Worm (Caenorhabditis elegans) whole organism, late embryonic: ENCODE data around the gene C02E7.10.

Source experiments
- C38D4.7 ChIP-seq: fragments of 200-800 bp; sonication (Bioruptor generic); optimal IDR thresholded peaks from 2 replicates; lab custom pipeline; 2018; ENCODE audit warnings: mild to moderate bottlenecking, missing genetic modification characterization, moderate library complexity, missing compliant biosample characterization
- K02D7.2 ChIP-seq: sonication (generic microtip); optimal IDR thresholded peaks from 2 replicates; lab custom pipeline; 2017; ENCODE audit warnings: mild to moderate bottlenecking, missing genetic modification characterization, missing compliant biosample characterization
- K09A11.1 ChIP-seq: sonication (generic microtip); optimal IDR thresholded peaks from 2 replicates; lab custom pipeline; 2017; ENCODE audit warnings: antibody characterized with exemption, mild to moderate bottlenecking, missing genetic modification characterization, missing compliant biosample characterization; ENCODE audit not compliant: insufficient read depth
- ama-1 ChIP-seq: fragments of 150-350 bp; optimal IDR thresholded peaks from 2 replicates; lab custom pipeline; 2014
- ceh-14 ChIP-seq: sonication (generic microtip); optimal IDR thresholded peaks from 2 replicates; lab custom pipeline; 2016; ENCODE audit warnings: missing genotype, missing genetic modification characterization, missing compliant biosample characterization
- ceh-18 ChIP-seq: sonication (generic microtip); optimal IDR thresholded peaks from 2 replicates; lab custom pipeline; 2016; ENCODE audit warnings: missing genetic modification characterization, missing compliant biosample characterization
- ceh-19 ChIP-seq: fragments of 200-800 bp; sonication (Bioruptor generic); optimal IDR thresholded peaks from 2 replicates; lab custom pipeline; 2018; ENCODE audit warnings: mild to moderate bottlenecking, missing genetic modification characterization, missing compliant biosample characterization
- ceh-2 ChIP-seq: sonication (generic microtip); optimal IDR thresholded peaks from 2 replicates; lab custom pipeline; 2016; ENCODE audit warnings: missing genotype, missing genetic modification characterization, missing compliant biosample characterization
- ceh-24 ChIP-seq: sonication (generic microtip); optimal IDR thresholded peaks from 2 replicates; lab custom pipeline; 2016; ENCODE audit warnings: mild to moderate bottlenecking, missing genetic modification characterization, missing compliant biosample characterization
- ceh-31 ChIP-seq: sonication (generic microtip); optimal IDR thresholded peaks from 2 replicates; lab custom pipeline; 2016; ENCODE audit warnings: missing genetic modification characterization, missing compliant biosample characterization
- ceh-34 ChIP-seq: sonication (generic microtip); optimal IDR thresholded peaks from 2 replicates; lab custom pipeline; 2016; ENCODE audit warnings: mild to moderate bottlenecking, missing genetic modification characterization, missing compliant biosample characterization
- ceh-45 ChIP-seq: fragments of 200-800 bp; sonication (Bioruptor generic); IDR thresholded peaks from 2 replicates; pipeline ENCODE4 v1.3.6; 2022; ENCODE audit warnings: missing genetic modification reagents, missing genetic modification characterization, missing compliant biosample characterization
- ceh-48 ChIP-seq: sonication (generic microtip); optimal IDR thresholded peaks from 2 replicates; lab custom pipeline; 2016; ENCODE audit warnings: missing genetic modification characterization, inconsistent platforms, missing compliant biosample characterization
- ceh-6 ChIP-seq: fragments of 200-800 bp; sonication (Bioruptor generic); optimal IDR thresholded peaks from 2 replicates; lab custom pipeline; 2018; ENCODE audit warnings: mild to moderate bottlenecking, missing genetic modification characterization, missing compliant biosample characterization
- ceh-9 ChIP-seq: sonication (generic microtip); optimal IDR thresholded peaks from 2 replicates; lab custom pipeline; 2016; ENCODE audit warnings: mild to moderate bottlenecking, missing genetic modification characterization, inconsistent platforms, missing compliant biosample characterization
- che-1 ChIP-seq: sonication (generic microtip); optimal IDR thresholded peaks from 2 replicates; lab custom pipeline; 2016; ENCODE audit warnings: mild to moderate bottlenecking, missing genetic modification characterization, missing compliant biosample characterization
- dmd-4 ChIP-seq: sonication (generic microtip); optimal IDR thresholded peaks from 2 replicates; lab custom pipeline; 2016; ENCODE audit warnings: borderline replicate concordance, missing genetic modification characterization, missing compliant biosample characterization
- eyg-1 ChIP-seq: sonication (generic microtip); optimal IDR thresholded peaks from 2 replicates; lab custom pipeline; 2016; ENCODE audit warnings: missing genotype, missing genetic modification characterization, missing compliant biosample characterization
- fax-1 ChIP-seq: sonication (generic microtip); optimal IDR thresholded peaks from 2 replicates; lab custom pipeline; 2016; ENCODE audit warnings: missing genotype, missing genetic modification characterization, missing compliant biosample characterization
- fkh-10 ChIP-seq: fragments of 150-350 bp; optimal IDR thresholded peaks from 2 replicates; lab custom pipeline; 2014; ENCODE audit warnings: missing biosample characterization, missing genetic modification reagents, missing genetic modification characterization
- fkh-6 ChIP-seq: sonication (generic microtip); optimal IDR thresholded peaks from 2 replicates; lab custom pipeline; 2016; ENCODE audit warnings: missing genetic modification characterization, missing compliant biosample characterization
- hlh-30 ChIP-seq: sonication (generic microtip); optimal IDR thresholded peaks from 2 replicates; lab custom pipeline; 2017; ENCODE audit warnings: antibody characterized with exemption, missing genetic modification characterization, missing compliant biosample characterization; ENCODE audit not compliant: insufficient read depth
- lin-11 ChIP-seq: fragments of 200-800 bp; sonication (Bioruptor generic); optimal IDR thresholded peaks from 2 replicates; lab custom pipeline; 2018; ENCODE audit warnings: mild to moderate bottlenecking, missing genetic modification characterization, missing compliant biosample characterization
- nhr-11 ChIP-seq: fragments of 150-350 bp; optimal IDR thresholded peaks from 2 replicates; lab custom pipeline; 2014; ENCODE audit warnings: missing biosample characterization, missing genetic modification characterization
- odd-2 ChIP-seq: sonication (generic microtip); optimal IDR thresholded peaks from 2 replicates; lab custom pipeline; 2017; ENCODE audit warnings: antibody characterized with exemption, mild to moderate bottlenecking, missing genetic modification characterization, missing compliant biosample characterization
- pag-3 ChIP-seq: sonication (generic microtip); optimal IDR thresholded peaks from 2 replicates; lab custom pipeline; 2016; ENCODE audit warnings: missing compliant biosample characterization, missing genetic modification characterization, borderline replicate concordance
- pqm-1 ChIP-seq: sonication (generic microtip); optimal IDR thresholded peaks from 2 replicates; lab custom pipeline; 2016; ENCODE audit warnings: missing genetic modification characterization, missing compliant biosample characterization
- ref-2 ChIP-seq: sonication (generic microtip); optimal IDR thresholded peaks from 2 replicates; lab custom pipeline; 2016; ENCODE audit warnings: missing genetic modification characterization, missing compliant biosample characterization
- rnt-1 ChIP-seq: sonication (generic microtip); optimal IDR thresholded peaks from 2 replicates; lab custom pipeline; 2016; ENCODE audit warnings: missing genetic modification characterization, missing compliant biosample characterization
- sdc-2 ChIP-seq: sonication (generic microtip); optimal IDR thresholded peaks from 2 replicates; lab custom pipeline; 2016; ENCODE audit warnings: missing genotype, missing genetic modification characterization, missing compliant biosample characterization
- sox-2 ChIP-seq: fragments of 200-800 bp; sonication (Bioruptor generic); IDR thresholded peaks from 2 replicates; pipeline ENCODE4 v1.3.6; 2022; ENCODE audit warnings: missing genetic modification reagents, missing genetic modification characterization, missing compliant biosample characterization
- sox-4 ChIP-seq: sonication (generic microtip); optimal IDR thresholded peaks from 2 replicates; lab custom pipeline; 2017; ENCODE audit warnings: mild to moderate bottlenecking, missing genetic modification characterization, inconsistent platforms, missing compliant biosample characterization
- syd-9 ChIP-seq: sonication (generic microtip); optimal IDR thresholded peaks from 2 replicates; lab custom pipeline; 2016; ENCODE audit warnings: mild to moderate bottlenecking, missing genetic modification characterization, moderate library complexity, missing compliant biosample characterization
- tbx-2 ChIP-seq: sonication (generic microtip); optimal IDR thresholded peaks from 2 replicates; lab custom pipeline; 2016; ENCODE audit warnings: missing genetic modification characterization, missing compliant biosample characterization
- ttx-3 ChIP-seq: sonication (generic microtip); optimal IDR thresholded peaks from 2 replicates; lab custom pipeline; 2016; ENCODE audit warnings: missing genetic modification reagents, missing genetic modification characterization, missing compliant biosample characterization
- unc-42 ChIP-seq: sonication (generic microtip); optimal IDR thresholded peaks from 2 replicates; lab custom pipeline; 2016; ENCODE audit warnings: missing genotype, missing genetic modification characterization, missing compliant biosample characterization
- unc-86 ChIP-seq: sonication (generic microtip); optimal IDR thresholded peaks from 2 replicates; lab custom pipeline; 2016; ENCODE audit warnings: missing genetic modification characterization, missing compliant biosample characterization
- ztf-16 ChIP-seq: sonication (generic microtip); optimal IDR thresholded peaks from 2 replicates; lab custom pipeline; 2017; ENCODE audit warnings: missing genetic modification characterization, missing compliant biosample characterization

Gene C02E7.10

DNA sequence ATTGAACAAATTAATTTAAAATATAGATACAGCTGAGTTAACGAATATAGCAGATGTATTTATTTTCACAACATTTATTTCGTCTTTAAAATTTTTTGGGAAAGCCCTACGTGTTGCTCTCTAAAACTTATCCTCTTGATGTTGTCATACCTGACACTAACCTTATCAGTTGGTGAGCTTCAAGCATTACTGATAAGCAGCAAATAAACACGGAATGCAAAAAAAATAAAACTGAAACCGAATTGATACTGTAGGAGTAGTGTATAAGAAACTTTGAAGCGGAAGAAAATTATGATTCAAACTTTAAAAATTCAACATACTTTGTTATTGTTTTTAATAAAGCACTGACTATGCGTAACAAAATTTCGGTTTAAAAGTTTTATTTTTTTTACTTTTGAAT lies 2.3 kb upstream of the C02E7.10 start:
- TF ChIP-seq ceh-6 (GFP tag; lab: Kevin White, UChicago) (no peak), ceh-34 (tag; lab: Kevin White, UChicago) (no peak), sox-4 (tag; lab: Kevin White, UChicago) (no peak), C38D4.7 (no peak), tbx-2 (tag; lab: Kevin White, UChicago) (no peak), pag-3 (no peak), ama-1 (no peak), rnt-1 (no peak), dmd-4 (tag; lab: Kevin White, UChicago) (no peak), ceh-31 (tag; lab: Kevin White, UChicago) (no peak), ttx-3 (tag; lab: Kevin White, UChicago) (no peak), sdc-2 (tag; lab: Kevin White, UChicago) (no peak), odd-2 (tag; lab: Kevin White, UChicago) (no peak), K02D7.2 (tag; lab: Kevin White, UChicago) (no peak), ztf-16 (tag; lab: Kevin White, UChicago) (no peak), ceh-9 (tag; lab: Kevin White, UChicago) (no peak), sox-2 (no peak), ceh-2 (no peak), fax-1 (tag; lab: Kevin White, UChicago) (no peak), ceh-14 (tag; lab: Kevin White, UChicago) (no peak)
- TF ChIP-seq, all 69 proteins: peak for 0

DNA sequence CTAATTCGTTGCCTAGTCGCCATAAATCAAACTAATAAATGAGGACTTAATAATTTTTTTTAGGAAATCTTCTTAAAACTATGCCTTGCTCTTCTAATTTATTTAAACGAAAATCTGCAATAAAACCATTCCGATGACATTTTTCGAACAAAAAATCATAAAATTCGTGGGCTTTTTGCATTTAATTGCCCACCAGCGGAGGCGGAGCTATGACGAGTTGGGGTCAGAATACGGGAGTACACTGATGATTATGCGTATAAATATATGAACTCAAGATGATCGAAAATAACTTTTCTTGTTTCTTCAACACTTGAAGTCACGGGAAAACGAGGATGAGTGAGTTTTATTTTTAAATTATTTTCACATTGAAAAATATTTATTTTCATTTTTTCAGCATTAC lies 1.6 kb upstream of the C02E7.10 start, which contains the start of gene catp-2:
Gene catp-2 (plus strand): TSS at position 301 of the 400 bp plus-strand sequence.
- TF ChIP-seq unc-86, result no peak
- TF ChIP-seq tbx-2 (tag; lab: Kevin White, UChicago), result no peak
- no peak for TF ChIP-seq lin-11
- TF ChIP-seq nhr-11 (tag; lab: Kevin White, UChicago), result no peak
- TF ChIP-seq ceh-2, result no peak

DNA sequence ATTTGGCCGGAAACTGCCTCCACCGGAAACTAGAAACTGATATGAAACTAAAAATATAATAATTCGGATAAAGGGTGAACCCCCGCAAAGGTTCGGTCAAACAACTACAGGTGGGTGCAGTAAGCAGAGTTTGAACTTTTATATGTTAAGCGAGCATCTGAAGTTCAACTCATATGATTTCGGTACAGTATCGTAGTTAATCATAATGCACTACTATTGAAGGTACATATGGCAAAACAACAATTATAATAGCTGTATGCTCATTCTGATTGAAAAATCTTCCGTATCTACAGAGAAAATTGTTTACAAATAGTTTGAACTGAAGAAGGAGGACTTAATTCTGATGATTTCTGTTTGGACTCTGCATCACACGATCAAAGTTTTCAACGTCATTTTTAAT lies 423 bp upstream of the C02E7.10 start:
- TF ChIP-seq K02D7.2 (tag; lab: Kevin White, UChicago) (no peak), fkh-6 (tag; lab: Kevin White, UChicago) (no peak), eyg-1 (tag; lab: Kevin White, UChicago) (no peak), ceh-19 (GFP tag; lab: Kevin White, UChicago) (no peak), sox-2 (no peak), ceh-2 (no peak), ama-1 (no peak), pqm-1 (tag; lab: Kevin White, UChicago) (no peak), odd-2 (tag; lab: Kevin White, UChicago) (no peak), ref-2 (tag; lab: Kevin White, UChicago) (no peak)

DNA sequence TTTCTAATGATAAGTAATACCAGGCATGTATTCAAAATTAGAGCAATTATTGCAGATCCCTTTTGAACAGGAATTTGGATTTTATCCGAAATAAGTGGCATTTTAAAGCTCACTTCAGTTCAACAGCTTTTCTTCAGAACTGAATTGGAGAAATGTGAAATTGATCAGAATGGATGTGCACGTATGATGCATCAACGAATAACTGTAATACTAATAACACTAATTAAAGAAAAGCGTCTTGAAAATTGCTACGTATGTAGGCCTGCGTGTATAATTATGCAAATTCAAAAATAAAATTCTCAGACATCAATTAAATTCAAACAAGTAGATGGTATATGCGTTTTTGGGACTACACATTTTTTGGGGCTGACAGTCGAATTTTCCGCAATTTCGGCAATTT lies 3.0 kb downstream of the C02E7.10 start, which contains the start of gene str-205:
Gene str-205 (minus strand): TSS at position 101 of the 400 bp plus-strand sequence.
- no peak for TF ChIP-seq odd-2 (tag; lab: Kevin White, UChicago)
- TF ChIP-seq ceh-48 (tag; lab: Kevin White, UChicago), result no peak
- TF ChIP-seq fkh-6 (tag; lab: Kevin White, UChicago), result no peak
- TF ChIP-seq syd-9 (tag; lab: Kevin White, UChicago), result no peak
- TF ChIP-seq ceh-18 (tag; lab: Kevin White, UChicago), result no peak
- TF ChIP-seq hlh-30 (tag; lab: Kevin White, UChicago), result no peak
- no peak for TF ChIP-seq ceh-45

DNA sequence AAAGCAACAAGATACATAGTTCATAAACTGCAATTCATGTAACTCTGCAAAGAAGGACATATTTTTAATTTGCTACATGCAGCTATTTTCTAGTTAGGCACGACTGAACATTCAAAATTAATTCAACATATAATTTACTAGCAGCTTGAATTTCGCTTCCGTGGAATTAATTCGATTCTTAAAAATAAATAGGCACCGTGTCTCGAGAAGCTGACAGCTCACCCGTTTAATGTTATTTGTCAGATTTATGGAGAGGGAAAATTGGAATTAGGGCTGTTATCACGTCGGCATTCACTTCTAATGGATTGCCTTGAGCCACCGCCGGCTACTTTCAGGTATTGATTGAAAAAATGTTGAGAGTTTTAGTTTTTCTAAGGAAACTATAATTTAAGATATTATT lies 6.5 kb downstream of the C02E7.10 start, which contains the start of gene srh-21:
Gene srh-21 (plus strand): TSS at position 301 of the 400 bp plus-strand sequence.
- TF ChIP-seq che-1 (tag; lab: Kevin White, UChicago) (no peak), lin-11 (no peak), ceh-48 (tag; lab: Kevin White, UChicago) (no peak), ceh-14 (tag; lab: Kevin White, UChicago) (no peak), fkh-10 (GFP tag; lab: Kevin White, UChicago) (no peak), ceh-24 (no peak), dmd-4 (tag; lab: Kevin White, UChicago) (no peak), K09A11.1 (tag; lab: Kevin White, UChicago) (no peak), unc-42 (tag; lab: Kevin White, UChicago) (no peak), ceh-34 (tag; lab: Kevin White, UChicago) (no peak)
